Worm (Caenorhabditis elegans): Measurements from ENCODE around the gene coh-4.

DNA sequence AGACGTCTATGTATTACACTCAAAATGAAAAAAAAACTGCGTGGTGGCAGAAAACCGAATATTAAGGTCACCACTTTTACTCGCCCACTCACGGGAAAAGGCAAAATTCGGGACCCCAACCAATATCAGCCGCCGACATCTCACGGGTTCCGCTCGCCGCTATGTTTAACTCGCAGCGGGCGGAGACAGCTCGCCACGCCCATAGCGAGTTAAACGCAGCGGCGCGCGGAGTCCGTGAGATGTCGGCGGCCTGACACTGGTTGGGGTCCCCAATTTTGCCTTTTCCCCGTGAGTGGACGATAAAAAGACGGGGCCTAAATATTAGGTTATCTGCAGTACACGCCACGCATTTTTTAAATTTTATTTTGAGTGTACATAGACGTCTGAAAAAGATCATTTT, 7.1 kb upstream of the coh-4 start:
- TF ChIP-seq egl-5 (tag; optimal IDR thresholded peaks at IDR 0.05) (no peak), lin-15B (tag; optimal IDR thresholded peaks at IDR 0.05) (no peak), mml-1 (tag; optimal IDR thresholded peaks at IDR 0.05) (no peak), nhr-25 (tag; optimal IDR thresholded peaks at IDR 0.05) (no peak), ceh-9 (tag; optimal IDR thresholded peaks at IDR 0.05) (no peak), nhr-77 (tag; optimal IDR thresholded peaks at IDR 0.05) (no peak), nhr-12 (tag; optimal IDR thresholded peaks at IDR 0.05) (no peak)
